Worm (Caenorhabditis elegans) whole organism, early embryonic: ENCODE measurements around the gene fars-2.

Source experiments
- B0310.2 ChIP-seq: sonication (generic microtip); optimal IDR thresholded peaks from 2 replicates; lab custom pipeline; 2016; ENCODE audit warnings: mild to moderate bottlenecking, missing genetic modification characterization, missing compliant biosample characterization
- F13C5.2 ChIP-seq: sonication (generic microtip); optimal IDR thresholded peaks from 2 replicates; lab custom pipeline; 2017; ENCODE audit warnings: mild to moderate bottlenecking, missing genetic modification characterization, inconsistent platforms, missing compliant biosample characterization
- aly-1 ChIP-seq: sonication (generic microtip); optimal IDR thresholded peaks from 2 replicates; lab custom pipeline; 2016; ENCODE audit warnings: missing genetic modification characterization, missing compliant biosample characterization
- ama-1 ChIP-seq: fragments of 150-350 bp; optimal IDR thresholded peaks from 2 replicates; lab custom pipeline; 2014
- ceh-13 ChIP-seq: fragments of 200-800 bp; sonication (Bioruptor generic); optimal IDR thresholded peaks from 2 replicates; lab custom pipeline; 2018; ENCODE audit warnings: mild to moderate bottlenecking, missing genetic modification characterization, missing compliant biosample characterization
- ceh-36 ChIP-seq: sonication (generic microtip); optimal IDR thresholded peaks from 2 replicates; lab custom pipeline; 2016; ENCODE audit warnings: missing genetic modification characterization, inconsistent platforms, missing compliant biosample characterization
- ets-7 ChIP-seq: sonication (generic microtip); optimal IDR thresholded peaks from 2 replicates; lab custom pipeline; 2016; ENCODE audit warnings: missing genotype, missing genetic modification characterization, missing compliant biosample characterization
- flt-1 ChIP-seq: fragments of 200-800 bp; sonication (Bioruptor generic); IDR thresholded peaks from 2 replicates; pipeline ENCODE4 v1.3.6; 2022; ENCODE audit warnings: missing genetic modification characterization, missing compliant biosample characterization
- hmbx-1 ChIP-seq: sonication (generic microtip); optimal IDR thresholded peaks from 2 replicates; lab custom pipeline; 2016; ENCODE audit warnings: mild to moderate bottlenecking, missing genetic modification characterization, missing compliant biosample characterization
- hmg-4 ChIP-seq: fragments of 200-800 bp; sonication (Bioruptor generic); optimal IDR thresholded peaks from 2 replicates; lab custom pipeline; 2018; ENCODE audit warnings: mild to moderate bottlenecking, missing genetic modification characterization, missing compliant biosample characterization
- hnd-1 ChIP-seq: sonication (generic microtip); optimal IDR thresholded peaks from 2 replicates; lab custom pipeline; 2016; ENCODE audit warnings: missing genetic modification characterization, missing compliant biosample characterization
- pes-1 ChIP-seq: fragments of 200-800 bp; sonication (Bioruptor generic); IDR thresholded peaks from 2 replicates; pipeline ENCODE4 v1.3.6; 2022; ENCODE audit warnings: missing genetic modification reagents, missing genetic modification characterization, missing compliant biosample characterization
- scrt-1 ChIP-seq: fragments of 200-800 bp; sonication (Bioruptor generic); IDR thresholded peaks from 2 replicates; pipeline ENCODE4 v1.3.6; 2022; ENCODE audit warnings: missing genetic modification characterization, missing compliant biosample characterization
- sea-1 ChIP-seq: fragments of 200-800 bp; sonication (Bioruptor generic); conservative IDR thresholded peaks from 2 replicates; pipeline ENCODE4 v1.3.6; 2022; ENCODE audit warnings: missing genetic modification characterization, missing compliant biosample characterization
- tbx-11 ChIP-seq: fragments of 200-800 bp; sonication (Bioruptor generic); IDR thresholded peaks from 2 replicates; pipeline ENCODE4 v1.3.6; 2022; ENCODE audit warnings: missing genetic modification characterization, missing compliant biosample characterization
- tbx-37 ChIP-seq: fragments of 200-800 bp; sonication (Bioruptor generic); conservative IDR thresholded peaks from 2 replicates; pipeline ENCODE4 v1.3.6; 2022; ENCODE audit warnings: missing genetic modification reagents, missing genetic modification characterization, missing compliant biosample characterization
- tra-4 ChIP-seq: sonication (generic microtip); optimal IDR thresholded peaks from 2 replicates; lab custom pipeline; 2017; ENCODE audit warnings: missing genetic modification characterization, missing compliant biosample characterization

Gene fars-2

ce11 chrV:19923924-19924323, 16.7 kb upstream of the fars-2 start, which contains the start of gene skr-4:
TSS of gene skr-4 (plus strand) at chrV:19924224.
- TF ChIP-seq tbx-37 (GFP tag; lab: Robert Waterston, UW), result no peak
- no peak for TF ChIP-seq flt-1 (GFP tag; lab: Robert Waterston, UW)
- no peak for TF ChIP-seq pes-1 (GFP tag; lab: Robert Waterston, UW)
- no peak for TF ChIP-seq sea-1
- no peak for TF ChIP-seq hmg-4 (GFP tag; lab: Kevin White, UChicago)
- no peak for TF ChIP-seq ets-7 (tag; lab: Kevin White, UChicago)
- TF ChIP-seq B0310.2, result no peak
- TF ChIP-seq scrt-1 (GFP tag; lab: Robert Waterston, UW), result no peak
- no peak for TF ChIP-seq ama-1 (lab: Kevin White, UChicago)
- TF ChIP-seq F13C5.2 (tag; lab: Kevin White, UChicago), result no peak
- TF ChIP-seq ceh-13, result no peak
- no peak for TF ChIP-seq aly-1 (tag; lab: Kevin White, UChicago)

ce11 chrV:19922613-19923012, 15.4 kb upstream of the fars-2 start, which contains the start of gene Y60A3A.16:
TSS of gene Y60A3A.16 (minus strand) at chrV:19922713.
- TF ChIP-seq ama-1 (lab: Kevin White, UChicago) (no peak), tbx-11 (GFP tag; lab: Robert Waterston, UW) (no peak), aly-1 (tag; lab: Kevin White, UChicago) (no peak), ceh-36 (no peak), pes-1 (GFP tag; lab: Robert Waterston, UW) (no peak), ets-7 (tag; lab: Kevin White, UChicago) (no peak), hmg-4 (GFP tag; lab: Kevin White, UChicago) (no peak), tra-4 (no peak), B0310.2 (no peak), ceh-13 (no peak), hnd-1 (tag; lab: Kevin White, UChicago) (no peak)

ce11 chrV:19915973-19916605, 8.9 kb upstream of the fars-2 start, which contains the start of the genes chk-2 and Y60A3A.19:
TSS of gene chk-2 (minus strand) at chrV:19916023.
TSS of gene Y60A3A.19 (plus strand) at chrV:19916555.
- TF ChIP-seq sea-1 (no peak), aly-1 (tag; lab: Kevin White, UChicago) (no peak), hmg-4 (GFP tag; lab: Kevin White, UChicago) (no peak)

ce11 chrV:19908854-19909253, 1.6 kb upstream of the fars-2 start:
- TF ChIP-seq flt-1 (GFP tag; lab: Robert Waterston, UW) (no peak), ceh-13 (no peak), B0310.2 (no peak), ama-1 (lab: Kevin White, UChicago) (no peak), tra-4 (no peak), ets-7 (tag; lab: Kevin White, UChicago) (no peak), tbx-11 (GFP tag; lab: Robert Waterston, UW) (no peak), ceh-36 (no peak), hnd-1 (tag; lab: Kevin White, UChicago) (no peak), hmg-4 (GFP tag; lab: Kevin White, UChicago) (no peak), pes-1 (GFP tag; lab: Robert Waterston, UW) (no peak), F13C5.2 (tag; lab: Kevin White, UChicago) (no peak), aly-1 (tag; lab: Kevin White, UChicago) (no peak), hmbx-1 (tag; lab: Kevin White, UChicago) (no peak), sea-1 (no peak), scrt-1 (GFP tag; lab: Robert Waterston, UW) (no peak)

- TF ChIP-seq F13C5.2 (tag; lab: Kevin White, UChicago), result no peak
These were observed 1.2 kb downstream of the fars-2 start for ce11 chrV:19905988-19906387.

ce11 chrV:19904790-19905189, 2.4 kb downstream of the fars-2 start:
- no peak for TF ChIP-seq flt-1 (GFP tag; lab: Robert Waterston, UW)
- no peak for TF ChIP-seq F13C5.2 (tag; lab: Kevin White, UChicago)
- no peak for TF ChIP-seq ceh-36
- TF ChIP-seq B0310.2, result no peak
- TF ChIP-seq pes-1 (GFP tag; lab: Robert Waterston, UW), result no peak
- no peak for TF ChIP-seq tbx-37 (GFP tag; lab: Robert Waterston, UW)
- TF ChIP-seq hmg-4 (GFP tag; lab: Kevin White, UChicago), result no peak
- no peak for TF ChIP-seq scrt-1 (GFP tag; lab: Robert Waterston, UW)
- TF ChIP-seq aly-1 (tag; lab: Kevin White, UChicago), result no peak
- TF ChIP-seq tra-4, result no peak
- TF ChIP-seq ama-1 (lab: Kevin White, UChicago), result no peak
- TF ChIP-seq sea-1, result no peak
- no peak for TF ChIP-seq tbx-11 (GFP tag; lab: Robert Waterston, UW)

ce11 chrV:19901826-19902225, 5.4 kb downstream of the fars-2 start:
- no peak for TF ChIP-seq tbx-37 (GFP tag; lab: Robert Waterston, UW)
- no peak for TF ChIP-seq pes-1 (GFP tag; lab: Robert Waterston, UW)
- no peak for TF ChIP-seq hmg-4 (GFP tag; lab: Kevin White, UChicago)
- no peak for TF ChIP-seq scrt-1 (GFP tag; lab: Robert Waterston, UW)
- TF ChIP-seq tbx-11 (GFP tag; lab: Robert Waterston, UW), result no peak
- no peak for TF ChIP-seq ets-7 (tag; lab: Kevin White, UChicago)
- no peak for TF ChIP-seq flt-1 (GFP tag; lab: Robert Waterston, UW)
- TF ChIP-seq ama-1 (lab: Kevin White, UChicago), result no peak
- no peak for TF ChIP-seq ceh-13
- TF ChIP-seq tra-4, result no peak

ce11 chrV:19899167-19899566, 8.1 kb downstream of the fars-2 start, which contains the start of gene Y116F11B.14:
TSS of gene Y116F11B.14 (plus strand) at chrV:19899467.
- TF ChIP-seq tra-4 (no peak), sea-1 (no peak), hnd-1 (tag; lab: Kevin White, UChicago) (no peak), ceh-13 (no peak), pes-1 (GFP tag; lab: Robert Waterston, UW) (no peak)
